Worm (Caenorhabditis elegans) whole organism, early embryonic: Measurements from ENCODE around the gene F17E9.3.

Source experiments
- B0310.2 ChIP-seq: sonication (generic microtip); optimal IDR thresholded peaks from 2 replicates; lab custom pipeline; 2016; ENCODE audit warnings: mild to moderate bottlenecking, missing genetic modification characterization, missing compliant biosample characterization
- F13C5.2 ChIP-seq: sonication (generic microtip); optimal IDR thresholded peaks from 2 replicates; lab custom pipeline; 2017; ENCODE audit warnings: mild to moderate bottlenecking, missing genetic modification characterization, inconsistent platforms, missing compliant biosample characterization
- aly-1 ChIP-seq: sonication (generic microtip); optimal IDR thresholded peaks from 2 replicates; lab custom pipeline; 2016; ENCODE audit warnings: missing genetic modification characterization, missing compliant biosample characterization
- ama-1 ChIP-seq: fragments of 150-350 bp; optimal IDR thresholded peaks from 2 replicates; lab custom pipeline; 2014
- ceh-13 ChIP-seq: fragments of 200-800 bp; sonication (Bioruptor generic); optimal IDR thresholded peaks from 2 replicates; lab custom pipeline; 2018; ENCODE audit warnings: mild to moderate bottlenecking, missing genetic modification characterization, missing compliant biosample characterization
- ceh-36 ChIP-seq: sonication (generic microtip); optimal IDR thresholded peaks from 2 replicates; lab custom pipeline; 2016; ENCODE audit warnings: missing genetic modification characterization, inconsistent platforms, missing compliant biosample characterization
- ets-7 ChIP-seq: sonication (generic microtip); optimal IDR thresholded peaks from 2 replicates; lab custom pipeline; 2016; ENCODE audit warnings: missing genotype, missing genetic modification characterization, missing compliant biosample characterization
- flt-1 ChIP-seq: fragments of 200-800 bp; sonication (Bioruptor generic); IDR thresholded peaks from 2 replicates; pipeline ENCODE4 v1.3.6; 2022; ENCODE audit warnings: missing genetic modification characterization, missing compliant biosample characterization
- hmbx-1 ChIP-seq: sonication (generic microtip); optimal IDR thresholded peaks from 2 replicates; lab custom pipeline; 2016; ENCODE audit warnings: mild to moderate bottlenecking, missing genetic modification characterization, missing compliant biosample characterization
- hmg-4 ChIP-seq: fragments of 200-800 bp; sonication (Bioruptor generic); optimal IDR thresholded peaks from 2 replicates; lab custom pipeline; 2018; ENCODE audit warnings: mild to moderate bottlenecking, missing genetic modification characterization, missing compliant biosample characterization
- hnd-1 ChIP-seq: sonication (generic microtip); optimal IDR thresholded peaks from 2 replicates; lab custom pipeline; 2016; ENCODE audit warnings: missing genetic modification characterization, missing compliant biosample characterization
- pes-1 ChIP-seq: fragments of 200-800 bp; sonication (Bioruptor generic); IDR thresholded peaks from 2 replicates; pipeline ENCODE4 v1.3.6; 2022; ENCODE audit warnings: missing genetic modification reagents, missing genetic modification characterization, missing compliant biosample characterization
- scrt-1 ChIP-seq: fragments of 200-800 bp; sonication (Bioruptor generic); IDR thresholded peaks from 2 replicates; pipeline ENCODE4 v1.3.6; 2022; ENCODE audit warnings: missing genetic modification characterization, missing compliant biosample characterization
- sea-1 ChIP-seq: fragments of 200-800 bp; sonication (Bioruptor generic); conservative IDR thresholded peaks from 2 replicates; pipeline ENCODE4 v1.3.6; 2022; ENCODE audit warnings: missing genetic modification characterization, missing compliant biosample characterization
- tbx-11 ChIP-seq: fragments of 200-800 bp; sonication (Bioruptor generic); IDR thresholded peaks from 2 replicates; pipeline ENCODE4 v1.3.6; 2022; ENCODE audit warnings: missing genetic modification characterization, missing compliant biosample characterization
- tbx-37 ChIP-seq: fragments of 200-800 bp; sonication (Bioruptor generic); conservative IDR thresholded peaks from 2 replicates; pipeline ENCODE4 v1.3.6; 2022; ENCODE audit warnings: missing genetic modification reagents, missing genetic modification characterization, missing compliant biosample characterization
- tra-4 ChIP-seq: sonication (generic microtip); optimal IDR thresholded peaks from 2 replicates; lab custom pipeline; 2017; ENCODE audit warnings: missing genetic modification characterization, missing compliant biosample characterization

The F17E9.3 gene

ce11 chrIV:8333034-8333433, 21.6 kb upstream of the F17E9.3 start:
- 0 out of 2 replicates have a peak, but pooled peaks have one; percentile 2 for TF ChIP-seq flt-1 (GFP tag; lab: Robert Waterston, UW)
- no peak for TF ChIP-seq F13C5.2

DNA sequence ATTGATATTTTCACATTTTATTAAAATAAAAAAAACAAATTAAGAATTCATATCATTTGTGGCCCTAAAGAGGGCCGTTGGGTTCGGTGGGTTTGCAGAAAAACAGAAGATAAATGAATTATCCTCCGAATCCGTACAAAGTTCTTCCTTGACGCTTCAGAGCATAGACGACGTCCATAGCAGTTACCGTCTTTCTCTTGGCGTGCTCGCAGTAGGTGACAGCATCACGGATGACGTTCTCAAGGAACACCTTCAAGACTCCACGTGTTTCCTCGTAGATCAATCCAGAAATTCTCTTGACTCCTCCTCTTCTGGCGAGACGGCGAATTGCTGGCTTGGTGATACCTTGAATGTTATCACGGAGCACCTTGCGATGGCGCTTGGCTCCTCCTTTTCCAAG, 21.1 kb upstream of the F17E9.3 start:
- peak; percentile 47 for TF ChIP-seq aly-1 (tag; lab: Kevin White, UChicago)
- TF ChIP-seq ama-1 (lab: Kevin White, UChicago), result peak; percentile 97
- TF ChIP-seq ceh-13 (GFP tag; lab: Kevin White, UChicago), result no peak

DNA sequence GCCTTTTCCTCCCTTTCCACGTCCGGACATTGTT, 20.9 kb upstream of the F17E9.3 start, which contains the start of gene his-31:
TSS of gene his-31 (minus strand) at position 30 of the 34 bp plus-strand sequence.
- TF ChIP-seq hnd-1 (no peak), sea-1 (no peak), ceh-36 (tag; lab: Kevin White, UChicago) (no peak), ets-7 (no peak), F13C5.2 (no peak), tbx-37 (GFP tag; lab: Robert Waterston, UW) (no peak), tbx-11 (GFP tag; lab: Robert Waterston, UW) (no peak), pes-1 (GFP tag; lab: Robert Waterston, UW) (no peak), ama-1 (lab: Kevin White, UChicago) (no peak), scrt-1 (GFP tag; lab: Robert Waterston, UW) (no peak), tra-4 (tag; lab: Kevin White, UChicago) (no peak), ceh-13 (GFP tag; lab: Kevin White, UChicago) (no peak), hmg-4 (GFP tag; lab: Kevin White, UChicago) (no peak), aly-1 (tag; lab: Kevin White, UChicago) (no peak)

DNA sequence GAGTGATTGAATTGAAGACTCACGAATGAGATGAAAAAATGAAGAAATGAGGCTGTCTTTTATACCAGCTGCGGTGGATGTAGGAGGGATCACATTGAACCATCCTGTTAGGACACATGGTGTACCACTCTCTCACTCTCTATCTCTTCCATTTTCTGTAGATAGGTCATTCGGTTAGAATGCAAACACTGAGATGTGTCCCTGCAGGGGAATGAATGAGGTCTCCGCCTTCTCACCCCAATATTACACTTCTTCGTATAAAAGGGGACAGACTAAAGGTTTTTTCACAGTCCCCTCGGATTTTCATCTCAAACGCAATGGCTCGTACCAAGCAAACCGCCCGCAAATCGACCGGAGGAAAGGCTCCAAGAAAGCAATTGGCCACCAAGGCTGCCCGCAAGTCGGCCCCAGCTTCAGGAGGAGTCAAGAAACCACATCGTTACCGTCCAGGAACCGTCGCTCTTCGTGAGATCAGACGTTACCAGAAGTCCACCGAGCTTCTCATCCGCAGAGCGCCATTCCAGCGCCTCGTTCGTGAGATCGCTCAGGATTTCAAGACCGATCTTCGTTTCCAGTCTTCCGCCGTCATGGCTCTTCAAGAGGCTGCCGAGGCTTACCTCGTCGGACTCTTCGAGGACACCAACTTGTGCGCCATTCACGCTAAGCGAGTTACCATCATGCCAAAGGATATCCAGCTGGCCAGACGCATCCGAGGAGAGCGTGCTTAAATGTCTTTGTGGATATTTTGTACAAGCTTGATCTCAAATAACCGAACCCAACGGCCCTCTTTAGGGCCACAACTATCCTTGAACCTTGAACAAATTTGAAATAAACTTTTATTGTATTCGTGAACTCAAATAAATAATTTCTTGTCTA, 20.4 kb upstream of the F17E9.3 start, which contains the start of gene his-32:
TSS of gene his-32 (plus strand) at position 318 of the 876 bp plus-strand sequence.
- TF ChIP-seq tbx-37 (GFP tag; lab: Robert Waterston, UW) (no peak), sea-1 (peak; percentile 67; the same call in 1 of the 2 replicates), tbx-11 (GFP tag; lab: Robert Waterston, UW) (no peak), F13C5.2 (peak; percentile 18), scrt-1 (GFP tag; lab: Robert Waterston, UW) (peak; percentile 78; the same call in 1 of the 2 replicates), ama-1 (lab: Kevin White, UChicago) (peak; percentile 99), B0310.2 (tag; lab: Kevin White, UChicago) (peak; percentile 88), ceh-13 (GFP tag; lab: Kevin White, UChicago) (no peak), ets-7 (no peak), aly-1 (tag; lab: Kevin White, UChicago) (peak; percentile 100), hnd-1 (no peak), hmg-4 (GFP tag; lab: Kevin White, UChicago) (peak; percentile 41), hmbx-1 (tag; lab: Kevin White, UChicago) (peak; percentile 60), flt-1 (GFP tag; lab: Robert Waterston, UW) (peak; percentile 65; the same call in 1 of the 2 replicates), ceh-36 (tag; lab: Kevin White, UChicago) (peak; percentile 69), tra-4 (tag; lab: Kevin White, UChicago) (peak; percentile 25), pes-1 (GFP tag; lab: Robert Waterston, UW) (peak; percentile 76)

ce11 chrIV:8339636-8340035, 15.0 kb upstream of the F17E9.3 start, which contains the start of gene lgc-6:
TSS of gene lgc-6 (plus strand) at chrIV:8339936.
- TF ChIP-seq B0310.2 (tag; lab: Kevin White, UChicago), result no peak
- no peak for TF ChIP-seq tbx-37 (GFP tag; lab: Robert Waterston, UW)
- TF ChIP-seq tra-4 (tag; lab: Kevin White, UChicago), result no peak
- TF ChIP-seq flt-1 (GFP tag; lab: Robert Waterston, UW), result no peak
- no peak for TF ChIP-seq aly-1 (tag; lab: Kevin White, UChicago)

DNA sequence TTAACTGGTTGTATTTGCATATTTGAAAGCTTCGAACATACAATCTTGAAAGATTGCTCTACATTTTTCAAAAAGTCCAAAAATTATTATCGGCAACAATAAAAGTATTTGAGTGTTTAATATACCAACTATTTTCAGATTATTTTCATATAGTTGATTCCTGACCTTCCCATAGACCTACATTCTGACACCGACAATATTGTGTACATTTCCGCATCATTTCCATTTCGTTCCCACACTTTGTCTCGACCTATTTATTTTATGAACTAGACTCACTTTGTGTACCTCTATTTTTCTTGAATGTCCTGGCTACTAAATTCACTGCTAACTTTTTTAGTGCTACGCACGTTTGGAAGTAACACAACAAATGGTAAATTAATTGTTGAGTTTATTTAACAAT, 12.3 kb upstream of the F17E9.3 start, which contains the start of gene lgc-5:
TSS of gene lgc-5 (plus strand) at position 301 of the 400 bp plus-strand sequence.
- TF ChIP-seq ceh-13 (GFP tag; lab: Kevin White, UChicago) (no peak), F13C5.2 (no peak), ama-1 (lab: Kevin White, UChicago) (no peak), aly-1 (tag; lab: Kevin White, UChicago) (no peak), ets-7 (no peak), flt-1 (GFP tag; lab: Robert Waterston, UW) (no peak), ceh-36 (tag; lab: Kevin White, UChicago) (no peak), B0310.2 (tag; lab: Kevin White, UChicago) (no peak), hnd-1 (no peak), tbx-11 (GFP tag; lab: Robert Waterston, UW) (no peak), scrt-1 (GFP tag; lab: Robert Waterston, UW) (no peak), hmbx-1 (tag; lab: Kevin White, UChicago) (no peak), tbx-37 (GFP tag; lab: Robert Waterston, UW) (no peak), hmg-4 (GFP tag; lab: Kevin White, UChicago) (no peak), tra-4 (tag; lab: Kevin White, UChicago) (no peak), pes-1 (GFP tag; lab: Robert Waterston, UW) (no peak), sea-1 (no peak)

DNA sequence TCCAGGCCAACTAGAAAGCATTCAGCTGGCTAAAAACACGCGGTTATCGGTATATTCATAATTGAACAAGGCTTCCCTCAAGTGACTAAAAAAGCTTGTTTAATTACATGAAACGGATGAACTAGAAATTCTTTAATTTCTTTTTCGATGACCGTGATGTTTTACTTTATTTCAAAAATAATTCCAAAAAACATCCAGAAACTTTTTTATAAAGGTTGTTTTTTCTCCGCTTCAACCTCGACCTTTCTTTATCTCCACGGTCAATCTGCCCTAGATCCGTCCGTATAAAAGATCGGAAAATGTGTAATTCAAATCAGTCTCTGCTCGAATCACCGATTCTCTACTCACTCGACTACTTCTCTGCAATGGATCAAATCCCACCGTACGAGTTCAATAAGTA, 9.2 kb upstream of the F17E9.3 start, which contains the start of gene F17E9.5:
TSS of gene F17E9.5 (plus strand) at position 301 of the 400 bp plus-strand sequence.
- TF ChIP-seq pes-1 (GFP tag; lab: Robert Waterston, UW) (no peak), hmg-4 (GFP tag; lab: Kevin White, UChicago) (no peak), aly-1 (tag; lab: Kevin White, UChicago) (no peak)

- TF ChIP-seq ets-7 (no peak), F13C5.2 (no peak), tbx-11 (GFP tag; lab: Robert Waterston, UW) (no peak), ceh-36 (tag; lab: Kevin White, UChicago) (no peak), tbx-37 (GFP tag; lab: Robert Waterston, UW) (no peak)
Measured at ce11 chrIV:8347051-8347450, 7.6 kb upstream of the F17E9.3 start, which contains the start of the genes F17E9.18 and F17E9.15. TSS of gene F17E9.18 (minus strand) at chrIV:8347151. TSS of gene F17E9.15 (plus strand) at chrIV:8347418.
